Worm (Caenorhabditis elegans) whole organism, L1 larva: ENCODE results near the gene pud-1.2.
A peak's percentile ranks its signal among the peaks of the same experiment; 100 is the strongest.

ENCODE experiments used
- C04F5.9 ChIP-seq: sonication (generic microtip); optimal IDR thresholded peaks from 2 replicates; lab custom pipeline; 2016; ENCODE audit warnings: missing genetic modification characterization, missing compliant biosample characterization
- C16A3.4 ChIP-seq: fragments of 150-350 bp; optimal IDR thresholded peaks from 2 replicates; lab custom pipeline; 2014; ENCODE audit warnings: missing biosample characterization, missing genetic modification characterization
- C34B4.2 ChIP-seq: sonication (generic microtip); optimal IDR thresholded peaks from 2 replicates; lab custom pipeline; 2017; ENCODE audit warnings: mild to moderate bottlenecking, missing genetic modification characterization, missing compliant biosample characterization
- F16B12.6 ChIP-seq: fragments of 150-350 bp; optimal IDR thresholded peaks from 2 replicates; lab custom pipeline; 2014; ENCODE audit warnings: missing biosample characterization, missing genetic modification characterization
- ceh-63 ChIP-seq: fragments of 200-800 bp; sonication (Bioruptor generic); optimal IDR thresholded peaks from 2 replicates; lab custom pipeline; 2018; ENCODE audit warnings: mild to moderate bottlenecking, missing genetic modification characterization, missing compliant biosample characterization
- ceh-82 ChIP-seq, 3 experiments: fragments of 150-350 bp in 1 of 3; sonication (generic microtip) in 2 of 3; optimal IDR thresholded peaks; 2 replicates each; lab custom pipeline; 2014 to 2017; ENCODE audit warnings: missing biosample characterization in 3 of 3, missing genetic modification characterization in 3 of 3
- ces-1 ChIP-seq: fragments of 150-350 bp; optimal IDR thresholded peaks from 2 replicates; lab custom pipeline; 2014; ENCODE audit warnings: missing biosample characterization, missing genetic modification reagents, missing genetic modification characterization
- dsc-1 ChIP-seq: sonication (generic microtip); optimal IDR thresholded peaks from 2 replicates; lab custom pipeline; 2016; ENCODE audit warnings: mild to moderate bottlenecking, missing genetic modification characterization, missing compliant biosample characterization
- efl-1 ChIP-seq, 4 experiments: fragments of 150-350 bp; optimal IDR thresholded peaks in 3 of 4; peaks in 1 of 4; 1 replicate in 1 of 4; 2 replicates in 3 of 4; lab custom pipeline; 2014; ENCODE audit warnings: missing biosample characterization in 2 of 4, missing genetic modification characterization in 2 of 4, missing genetic modification reagents in 2 of 4
- egl-13 ChIP-seq: sonication (generic microtip); optimal IDR thresholded peaks from 2 replicates; lab custom pipeline; 2016; ENCODE audit warnings: missing genotype, missing genetic modification reagents, missing genetic modification characterization, missing compliant biosample characterization
- ets-5 ChIP-seq: fragments of 200-800 bp; sonication (Bioruptor generic); IDR thresholded peaks from 2 replicates; pipeline ENCODE4 v1.3.6; 2022; ENCODE audit warnings: missing genetic modification characterization, missing compliant biosample characterization
- fkh-10 ChIP-seq: sonication (generic microtip); optimal IDR thresholded peaks from 2 replicates; lab custom pipeline; 2017; ENCODE audit warnings: missing biosample characterization, missing genetic modification reagents, missing genetic modification characterization
- fkh-4 ChIP-seq: sonication (generic microtip); optimal IDR thresholded peaks from 2 replicates; lab custom pipeline; 2016; ENCODE audit warnings: missing compliant biosample characterization, missing genetic modification characterization, borderline replicate concordance
- fkh-8 ChIP-seq: sonication (generic microtip); optimal IDR thresholded peaks from 2 replicates; lab custom pipeline; 2016; ENCODE audit warnings: mild to moderate bottlenecking, missing genetic modification characterization, missing compliant biosample characterization
- fos-1 ChIP-seq: fragments of 150-350 bp; optimal IDR thresholded peaks from 2 replicates; lab custom pipeline; 2014; ENCODE audit warnings: missing biosample characterization, missing genetic modification characterization
- grh-1 ChIP-seq: fragments of 200-800 bp; sonication (Bioruptor generic); IDR thresholded peaks from 2 replicates; pipeline ENCODE4 v1.3.6; 2022; ENCODE audit warnings: missing genetic modification reagents, missing genetic modification characterization, missing compliant biosample characterization
- hlh-17 ChIP-seq: fragments of 200-800 bp; sonication (Bioruptor generic); optimal IDR thresholded peaks from 2 replicates; lab custom pipeline; 2018; ENCODE audit warnings: missing genetic modification characterization, mild to moderate bottlenecking, missing compliant biosample characterization, moderate library complexity, borderline replicate concordance
- hpl-2 ChIP-seq: fragments of 150-350 bp; optimal IDR thresholded peaks from 2 replicates; lab custom pipeline; 2014; ENCODE audit warnings: missing biosample characterization, missing genetic modification reagents, missing genetic modification characterization
- isw-1 ChIP-seq: fragments of 200-800 bp; sonication (Bioruptor generic); IDR thresholded peaks from 2 replicates; pipeline ENCODE4 v1.3.6; 2022; ENCODE audit warnings: missing genetic modification characterization, missing compliant biosample characterization
- lin-13 ChIP-seq: fragments of 150-350 bp; optimal IDR thresholded peaks from 2 replicates; lab custom pipeline; 2014; ENCODE audit warnings: missing biosample characterization, missing genetic modification reagents, missing genetic modification characterization
- lin-14 ChIP-seq: fragments of 200-800 bp; sonication (Bioruptor generic); optimal IDR thresholded peaks from 2 replicates; lab custom pipeline; 2018; ENCODE audit warnings: mild to moderate bottlenecking, missing genetic modification characterization, moderate library complexity, missing compliant biosample characterization
- lin-35 ChIP-seq, 2 experiments: fragments of 150-350 bp; optimal IDR thresholded peaks; 2 replicates each; lab custom pipeline; 2014; ENCODE audit warnings: missing biosample characterization in 2 of 2, missing genetic modification characterization in 2 of 2, missing genetic modification reagents in 2 of 2
- lin-39 ChIP-seq: fragments of 150-350 bp; optimal IDR thresholded peaks from 2 replicates; lab custom pipeline; 2014; ENCODE audit warnings: missing biosample characterization, missing genetic modification reagents, missing genetic modification characterization
- lsy-2 ChIP-seq, 2 experiments: fragments of 150-350 bp; optimal IDR thresholded peaks; 2 replicates each; lab custom pipeline; 2014; ENCODE audit warnings: missing biosample characterization in 2 of 2, missing genetic modification characterization in 2 of 2
- mep-1 ChIP-seq: fragments of 150-350 bp; optimal IDR thresholded peaks from 2 replicates; lab custom pipeline; 2014; ENCODE audit warnings: missing biosample characterization, missing genetic modification characterization
- nhr-11 ChIP-seq: fragments of 150-350 bp; optimal IDR thresholded peaks from 2 replicates; lab custom pipeline; 2014; ENCODE audit warnings: missing biosample characterization, missing genetic modification characterization
- nhr-12 ChIP-seq: sonication (generic microtip); optimal IDR thresholded peaks from 2 replicates; lab custom pipeline; 2017; ENCODE audit warnings: missing biosample characterization, missing genetic modification characterization
- nhr-19 ChIP-seq: fragments of 200-800 bp; sonication (Bioruptor generic); conservative IDR thresholded peaks from 2 replicates; pipeline ENCODE4 v1.3.6; 2022; ENCODE audit warnings: missing genetic modification characterization, missing compliant biosample characterization
- nhr-20 ChIP-seq: sonication (generic microtip); optimal IDR thresholded peaks from 2 replicates; lab custom pipeline; 2016; ENCODE audit warnings: mild to moderate bottlenecking, missing genetic modification characterization, missing compliant biosample characterization
- nhr-237 ChIP-seq: fragments of 150-350 bp; optimal IDR thresholded peaks from 2 replicates; lab custom pipeline; 2014; ENCODE audit warnings: missing biosample characterization, missing genetic modification characterization
- nhr-28 ChIP-seq: fragments of 150-350 bp; optimal IDR thresholded peaks from 2 replicates; lab custom pipeline; 2014; ENCODE audit warnings: missing biosample characterization, missing genetic modification characterization
- nhr-71 ChIP-seq: sonication (generic microtip); optimal IDR thresholded peaks from 2 replicates; lab custom pipeline; 2016; ENCODE audit warnings: mild to moderate bottlenecking, missing genetic modification characterization, moderate library complexity, missing compliant biosample characterization
- nhr-76 ChIP-seq: sonication (generic microtip); optimal IDR thresholded peaks from 2 replicates; lab custom pipeline; 2017; ENCODE audit warnings: missing biosample characterization, missing genetic modification characterization
- nhr-77 ChIP-seq: fragments of 150-350 bp; optimal IDR thresholded peaks from 2 replicates; lab custom pipeline; 2014; ENCODE audit warnings: missing biosample characterization, missing genetic modification characterization
- nhr-84 ChIP-seq: sonication (generic microtip); optimal IDR thresholded peaks from 2 replicates; lab custom pipeline; 2017; ENCODE audit warnings: missing biosample characterization, missing genetic modification characterization
- nhr-85 ChIP-seq: sonication (generic microtip); peaks from one replicate; lab custom pipeline; 2016; ENCODE audit warnings: missing genetic modification characterization, inconsistent platforms, missing compliant biosample characterization
- nhr-90 ChIP-seq: sonication (generic microtip); optimal IDR thresholded peaks from 2 replicates; lab custom pipeline; 2016; ENCODE audit warnings: mild to moderate bottlenecking, missing genetic modification characterization, missing compliant biosample characterization; ENCODE audit not compliant: poor library complexity
- pag-3 ChIP-seq: sonication (generic microtip); optimal IDR thresholded peaks from 2 replicates; lab custom pipeline; 2017; ENCODE audit warnings: missing genetic modification characterization, mild to moderate bottlenecking, missing compliant biosample characterization, antibody characterized with exemption, borderline replicate concordance; ENCODE audit not compliant: insufficient read depth
- pax-3 ChIP-seq: fragments of 200-800 bp; sonication (Bioruptor generic); optimal IDR thresholded peaks from 2 replicates; lab custom pipeline; 2018; ENCODE audit warnings: mild to moderate bottlenecking, missing genetic modification characterization, moderate library complexity, missing compliant biosample characterization
- pqm-1 ChIP-seq: sonication (generic microtip); optimal IDR thresholded peaks from 3 replicates; lab custom pipeline; 2017; ENCODE audit warnings: missing biosample characterization, missing genetic modification characterization
- snu-23 ChIP-seq: sonication (generic microtip); optimal IDR thresholded peaks from 2 replicates; lab custom pipeline; 2016; ENCODE audit warnings: missing genetic modification characterization, missing compliant biosample characterization
- sox-4 ChIP-seq: sonication (generic microtip); optimal IDR thresholded peaks from 2 replicates; lab custom pipeline; 2016; ENCODE audit warnings: missing genetic modification characterization, missing compliant biosample characterization
- sup-37 ChIP-seq: fragments of 200-800 bp; sonication (Bioruptor generic); optimal IDR thresholded peaks from 2 replicates; lab custom pipeline; 2018; ENCODE audit warnings: mild to moderate bottlenecking, missing genetic modification characterization, missing compliant biosample characterization
- tbx-2 ChIP-seq: sonication (generic microtip); optimal IDR thresholded peaks from 2 replicates; lab custom pipeline; 2016; ENCODE audit warnings: missing genetic modification characterization, missing compliant biosample characterization
- tlp-1 ChIP-seq: fragments of 150-350 bp; optimal IDR thresholded peaks from 2 replicates; lab custom pipeline; 2014; ENCODE audit warnings: missing biosample characterization, missing genetic modification characterization
- unc-130 ChIP-seq: fragments of 150-350 bp; optimal IDR thresholded peaks from 2 replicates; lab custom pipeline; 2017; ENCODE audit warnings: missing biosample characterization, missing genetic modification characterization, inconsistent platforms
- unc-30 ChIP-seq: sonication (generic microtip); optimal IDR thresholded peaks from 2 replicates; lab custom pipeline; 2017; ENCODE audit warnings: missing biosample characterization, missing genetic modification characterization
- unc-62 ChIP-seq: fragments of 150-350 bp; optimal IDR thresholded peaks from 2 replicates; lab custom pipeline; 2014; ENCODE audit warnings: missing biosample characterization, missing genetic modification reagents, missing genetic modification characterization
- unc-86 ChIP-seq: sonication (generic microtip); optimal IDR thresholded peaks from 2 replicates; lab custom pipeline; 2016; ENCODE audit warnings: missing genetic modification characterization, missing compliant biosample characterization
- unc-98 ChIP-seq: fragments of 200-800 bp; sonication (Bioruptor generic); IDR thresholded peaks from 2 replicates; pipeline ENCODE4 v1.3.6; 2022; ENCODE audit warnings: missing genetic modification characterization, missing compliant biosample characterization
- vab-15 ChIP-seq: sonication (generic microtip); optimal IDR thresholded peaks from 2 replicates; lab custom pipeline; 2017; ENCODE audit warnings: missing genotype, mild to moderate bottlenecking, missing genetic modification characterization, missing compliant biosample characterization

The pud-1.2 gene

DNA sequence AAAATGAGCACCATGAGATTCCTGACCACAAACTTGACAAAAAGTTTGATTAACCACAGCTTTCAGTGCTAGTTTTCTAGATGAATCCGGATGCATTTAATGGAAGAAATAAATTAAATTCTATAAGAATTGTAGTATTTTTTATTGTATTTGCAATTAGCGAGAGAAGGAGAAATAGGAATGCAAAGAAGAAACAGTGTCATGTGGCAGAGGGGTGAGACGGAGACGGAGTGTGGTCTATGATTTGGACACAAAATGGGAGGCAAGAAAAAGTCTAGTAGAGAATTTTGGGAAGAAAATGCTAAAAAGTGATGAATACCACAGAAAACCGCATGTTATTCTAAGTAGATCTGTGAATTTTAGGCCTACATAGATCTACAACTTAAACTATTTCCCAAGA lies 44.3 kb downstream of the pud-1.2 start, which contains the start of gene nhr-59 (continued):
- no peak for TF ChIP-seq ceh-82 (tag; optimal IDR thresholded peaks at IDR 0.05; lab: Kevin White, UChicago)
- no peak for TF ChIP-seq lsy-2 (tag; optimal IDR thresholded peaks at IDR 0.05; lab: Kevin White, UChicago)
- no peak for TF ChIP-seq pag-3 (tag; lab: Kevin White, UChicago)

DNA sequence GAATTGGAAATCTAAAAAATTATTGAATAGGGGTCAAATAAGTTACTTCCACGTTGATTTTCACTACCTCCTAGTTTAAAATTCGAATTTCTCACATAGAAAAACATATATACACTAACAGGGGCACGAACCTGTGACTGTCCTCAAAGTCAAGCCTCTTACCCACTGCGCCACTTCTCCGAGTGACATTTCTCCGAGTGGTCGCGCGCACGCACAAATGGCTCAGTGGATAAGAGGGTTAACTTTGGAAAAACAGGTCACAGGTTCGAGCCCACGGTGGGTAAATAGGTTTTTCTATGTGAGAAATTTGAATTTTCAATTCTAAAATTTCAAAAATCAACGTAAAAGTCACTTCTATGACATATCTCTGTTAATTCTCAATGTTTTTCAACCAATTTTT lies 45.1 kb downstream of the pud-1.2 start:
- TF ChIP-seq unc-98 (no peak), dsc-1 (tag; lab: Kevin White, UChicago) (no peak), nhr-20 (tag; lab: Kevin White, UChicago) (peak; percentile 13), pag-3 (tag; lab: Kevin White, UChicago) (no peak), nhr-84 (tag; lab: Kevin White, UChicago) (no peak), nhr-85 (tag; lab: Kevin White, UChicago) (peak; percentile 42), hlh-17 (GFP tag; lab: Kevin White, UChicago) (no peak), C34B4.2 (tag; lab: Kevin White, UChicago) (no peak), ceh-63 (GFP tag; lab: Kevin White, UChicago) (no peak), pax-3 (tag; lab: Kevin White, UChicago) (no peak), fkh-10 (GFP tag; lab: Kevin White, UChicago) (no peak), nhr-28 (tag; lab: Kevin White, UChicago) (no peak), unc-62 (GFP tag; lab: Kevin White, UChicago) (no peak), lsy-2 (tag; optimal IDR thresholded peaks at IDR 0.05; lab: Kevin White, UChicago) (no peak), mep-1 (tag; lab: Kevin White, UChicago) (no peak), efl-1 (optimal IDR thresholded peaks at IDR 0.05; lab: Kevin White, UChicago) (no peak), efl-1 (GFP tag; optimal IDR thresholded peaks at IDR 0.05 in 1 of 2; lab: Kevin White, UChicago) (peak in 1 of 2 experiments; percentile 81), unc-30 (tag; lab: Kevin White, UChicago) (no peak), nhr-237 (tag; lab: Kevin White, UChicago) (no peak), lin-35 (GFP tag; optimal IDR thresholded peaks at IDR 0.05; lab: Kevin White, UChicago) (peak in 1 of 2 experiments; percentile 48), vab-15 (tag; lab: Kevin White, UChicago) (no peak), pqm-1 (tag; lab: Kevin White, UChicago) (no peak), grh-1 (no peak), nhr-71 (tag; lab: Kevin White, UChicago) (peak; percentile 21), nhr-11 (no peak), C16A3.4 (tag; lab: Kevin White, UChicago) (no peak), nhr-19 (GFP tag; lab: Robert Waterston, UW) (no peak), ces-1 (no peak), nhr-12 (no peak), C04F5.9 (no peak), nhr-77 (tag; lab: Kevin White, UChicago) (peak; percentile 50), nhr-90 (tag; lab: Kevin White, UChicago) (no peak), lin-39 (tag; lab: Kevin White, UChicago) (no peak), nhr-76 (tag; lab: Kevin White, UChicago) (no peak), ceh-82 (tag; optimal IDR thresholded peaks at IDR 0.05; lab: Kevin White, UChicago) (peak in 1 of 3 experiments; percentile 21), fkh-4 (tag; lab: Kevin White, UChicago) (no peak), egl-13 (tag; lab: Kevin White, UChicago) (no peak), fkh-8 (tag; lab: Kevin White, UChicago) (peak; percentile 19), snu-23 (GFP tag; lab: Kevin White, UChicago) (peak; percentile 19), unc-130 (tag; lab: Kevin White, UChicago) (no peak), sup-37 (GFP tag; lab: Kevin White, UChicago) (no peak), sox-4 (tag; lab: Kevin White, UChicago) (no peak), hpl-2 (no peak), tbx-2 (tag; lab: Kevin White, UChicago) (no peak), isw-1 (GFP tag; lab: Robert Waterston, UW) (no peak), tlp-1 (tag; lab: Kevin White, UChicago) (no peak), unc-86 (no peak), lin-14 (GFP tag; lab: Kevin White, UChicago) (peak; percentile 67), fos-1 (tag; lab: Kevin White, UChicago) (no peak), ets-5 (GFP tag; lab: Robert Waterston, UW) (no peak), F16B12.6 (no peak), lin-13 (peak; percentile 25)
